Fruit fly (Drosophila melanogaster): ENCODE data around the gene SdicC.

DNA sequence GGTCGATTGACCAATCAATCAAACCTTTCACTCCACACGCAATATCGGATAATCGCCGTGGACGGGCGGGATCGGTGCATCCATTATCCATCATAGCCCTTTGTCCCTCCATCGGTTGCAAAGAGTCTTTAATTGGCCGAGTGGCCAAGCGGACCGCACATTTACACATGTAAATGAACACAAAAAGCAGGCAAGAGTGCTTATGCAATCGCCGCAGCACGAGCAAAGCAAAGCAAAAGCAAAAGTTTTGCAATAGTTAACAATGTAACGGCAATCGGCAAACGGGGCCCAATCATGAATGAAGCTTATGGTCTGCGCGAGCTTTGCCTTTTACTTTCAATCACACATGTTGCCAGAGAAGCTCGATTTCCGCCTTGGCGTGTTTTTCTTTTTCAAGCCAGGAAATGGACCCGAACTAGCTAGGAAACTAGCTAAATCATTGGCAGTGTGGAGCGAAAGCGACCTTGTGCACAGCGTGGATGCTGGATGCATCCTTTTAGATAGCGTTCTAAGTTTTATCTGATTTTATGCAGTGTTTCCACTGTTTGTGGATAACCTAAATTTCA is 26.3 kb upstream of the SdicC start:
- TF ChIP-seq CG8478 (optimal IDR thresholded peaks at IDR 0.05) (no peak), usp (GFP tag; optimal IDR thresholded peaks at IDR 0.05) (no peak), pan (optimal IDR thresholded peaks at IDR 0.05) (no peak), Dll (optimal IDR thresholded peaks at IDR 0.05) (no peak)
